Worm (Caenorhabditis elegans): ENCODE data around the gene acs-1.
A peak's percentile ranks its signal among the peaks of the same experiment; 100 is the strongest.

Gene acs-1

DNA sequence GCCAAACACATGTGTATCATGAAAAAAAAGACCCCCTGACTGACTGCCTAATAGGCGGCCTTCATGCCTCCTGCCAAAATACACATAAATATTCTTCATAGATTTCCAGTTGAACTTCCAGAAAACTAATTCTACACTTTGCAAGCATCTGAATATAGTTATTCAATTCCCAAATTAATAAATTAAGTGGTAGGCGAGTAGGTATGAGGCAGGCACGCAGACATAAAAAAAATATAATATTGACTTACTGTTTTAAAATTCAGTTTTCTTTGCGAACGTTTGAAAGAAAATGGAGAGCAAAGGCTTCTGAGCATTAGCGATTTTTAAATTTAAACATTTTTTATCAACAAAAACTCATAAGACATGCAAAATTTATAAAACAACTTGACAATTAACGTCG lies 36.9 kb upstream of the acs-1 start (continued):
- TF ChIP-seq Y79H2A.3 (GFP tag; conservative IDR thresholded peaks at IDR 0.05), result no peak
- peak; percentile 26 for TF ChIP-seq nhr-90 (tag; optimal IDR thresholded peaks at IDR 0.05)
- no peak for TF ChIP-seq unc-62 (GFP tag; optimal IDR thresholded peaks at IDR 0.05)
- TF ChIP-seq hsf-1 (GFP tag; IDR thresholded peaks at IDR 0.05), result no peak
- no peak for TF ChIP-seq C06A6.2 (GFP tag; conservative IDR thresholded peaks at IDR 0.05)
- no peak for TF ChIP-seq efl-1 (GFP tag; optimal IDR thresholded peaks at IDR 0.05)
- no peak for TF ChIP-seq mes-4 (tag; optimal IDR thresholded peaks at IDR 0.05)
- TF ChIP-seq lir-1 (GFP tag; conservative IDR thresholded peaks at IDR 0.05), result no peak
- TF ChIP-seq let-607 (tag; optimal IDR thresholded peaks at IDR 0.05), result peak in 1 of 2 experiments; percentile 48
- TF ChIP-seq somi-1 (GFP tag; optimal IDR thresholded peaks at IDR 0.05), result no peak
- 0 out of 2 replicates have a peak, but pooled peaks have one; percentile 7 for TF ChIP-seq Y56A3A.18 (GFP tag; IDR thresholded peaks at IDR 0.05)
- no peak for TF ChIP-seq F22D6.2 (tag; optimal IDR thresholded peaks at IDR 0.05)
- TF ChIP-seq nhr-27 (tag; optimal IDR thresholded peaks at IDR 0.05), result no peak
- peak; percentile 10 for TF ChIP-seq atf-7 (tag; optimal IDR thresholded peaks at IDR 0.05)
- no peak for TF ChIP-seq aptf-2 (GFP tag; conservative IDR thresholded peaks at IDR 0.05)
- no peak for TF ChIP-seq Y67H2A.10 (GFP tag; conservative IDR thresholded peaks at IDR 0.05)
- 0 out of 2 replicates have a peak, but pooled peaks have one; percentile 32 for TF ChIP-seq nfyb-1 (GFP tag; IDR thresholded peaks at IDR 0.05)
- no peak for TF ChIP-seq T26A5.8 (tag; optimal IDR thresholded peaks at IDR 0.05)
- TF ChIP-seq madf-3 (GFP tag; IDR thresholded peaks at IDR 0.05), result no peak
- no peak for TF ChIP-seq F55B11.4 (tag; optimal IDR thresholded peaks at IDR 0.05; ENCODE audit: borderline replicate concordance, insufficient read depth)
- TF ChIP-seq dox-1 (GFP tag; IDR thresholded peaks at IDR 0.05), result peak; percentile 22; the same call in 1 of the 2 replicates
- TF ChIP-seq F23B12.7 (tag; optimal IDR thresholded peaks at IDR 0.05; ENCODE audit: insufficient read depth), result no peak
- no peak for TF ChIP-seq sdz-38 (tag; optimal IDR thresholded peaks at IDR 0.05)
- peak; percentile 6 for TF ChIP-seq nhr-80 (tag; optimal IDR thresholded peaks at IDR 0.05)
- TF ChIP-seq ztf-28 (GFP tag; IDR thresholded peaks at IDR 0.05), result no peak
- TF ChIP-seq mcd-1 (GFP tag; IDR thresholded peaks at IDR 0.05), result no peak
- no peak for TF ChIP-seq F57C9.4 (tag; optimal IDR thresholded peaks at IDR 0.05)
- TF ChIP-seq ceh-27 (GFP tag; optimal IDR thresholded peaks at IDR 0.05), result no peak
- no peak for TF ChIP-seq ztf-3 (GFP tag; optimal IDR thresholded peaks at IDR 0.05)
- no peak for TF ChIP-seq ztf-18 (tag; optimal IDR thresholded peaks at IDR 0.05)
- TF ChIP-seq lsl-1 (GFP tag; optimal IDR thresholded peaks at IDR 0.05), result no peak
- no peak for TF ChIP-seq egrh-3 (GFP tag; IDR thresholded peaks at IDR 0.05)
- no peak for TF ChIP-seq aptf-3 (GFP tag; IDR thresholded peaks at IDR 0.05)
- TF ChIP-seq ztf-25 (GFP tag; IDR thresholded peaks at IDR 0.05), result no peak
- no peak for TF ChIP-seq K12H6.12 (tag; optimal IDR thresholded peaks at IDR 0.05)
- TF ChIP-seq xnd-1 (tag; optimal IDR thresholded peaks at IDR 0.05), result no peak
- TF ChIP-seq lin-35 (GFP tag; optimal IDR thresholded peaks at IDR 0.05), result no peak
- TF ChIP-seq him-1 (tag; optimal IDR thresholded peaks at IDR 0.05), result no peak
- TF ChIP-seq F37B4.10 (GFP tag; IDR thresholded peaks at IDR 0.05), result no peak
- TF ChIP-seq ztf-26 (tag; optimal IDR thresholded peaks at IDR 0.05), result no peak
- TF ChIP-seq F10E7.11 (tag; optimal IDR thresholded peaks at IDR 0.05), result no peak
- no peak for TF ChIP-seq ceh-40 (GFP tag; IDR thresholded peaks at IDR 0.05)
- TF ChIP-seq let-526 (GFP tag; IDR thresholded peaks at IDR 0.05), result no peak
- TF ChIP-seq tbp1 (GFP tag; optimal IDR thresholded peaks at IDR 0.05), result no peak
- no peak for TF ChIP-seq D2030.7 (GFP tag; IDR thresholded peaks at IDR 0.05)
- no peak for TF ChIP-seq lsy-27 (tag; optimal IDR thresholded peaks at IDR 0.05; ENCODE audit: borderline replicate concordance, insufficient read depth)
- TF ChIP-seq ekl-4 (GFP tag; IDR thresholded peaks at IDR 0.05), result no peak
- TF ChIP-seq gei-17 (GFP tag; optimal IDR thresholded peaks at IDR 0.05), result no peak
- TF ChIP-seq hlh-12 (tag; optimal IDR thresholded peaks at IDR 0.05), result no peak
- TF ChIP-seq zim-3 (tag; optimal IDR thresholded peaks at IDR 0.05), result no peak

Measured in whole organism, young adult.